Worm (Caenorhabditis elegans) whole organism, L4 larva: ENCODE data around the gene F46B3.1.

Experiments used
- T26A8.4 ChIP-seq: fragments of 200-800 bp; sonication (Bioruptor generic); IDR thresholded peaks from 2 replicates; pipeline ENCODE4 v1.3.6; 2022; ENCODE audit warnings: missing genetic modification characterization, missing compliant biosample characterization
- ZK337.2 ChIP-seq: fragments of 200-800 bp; sonication (Bioruptor generic); IDR thresholded peaks from 2 replicates; pipeline ENCODE4 v1.3.6; 2022; ENCODE audit warnings: missing genetic modification reagents, missing genetic modification characterization, missing compliant biosample characterization
- ama-1 ChIP-seq: fragments of 150-350 bp; optimal IDR thresholded peaks from 2 replicates; lab custom pipeline; 2014; ENCODE audit warnings: inconsistent platforms, mixed read lengths
- ceh-82 ChIP-seq: sonication (generic microtip); optimal IDR thresholded peaks from 2 replicates; lab custom pipeline; 2017; ENCODE audit warnings: missing biosample characterization, missing genetic modification characterization
- gei-8 ChIP-seq: fragments of 200-800 bp; sonication (Bioruptor generic); optimal IDR thresholded peaks from 2 replicates; lab custom pipeline; 2018; ENCODE audit warnings: mild to moderate bottlenecking, missing genetic modification characterization, missing compliant biosample characterization
- hmg-1.1 ChIP-seq: fragments of 200-800 bp; sonication (Bioruptor generic); IDR thresholded peaks from 2 replicates; pipeline ENCODE4 v1.3.6; 2022; ENCODE audit warnings: missing genetic modification reagents, missing genetic modification characterization, missing compliant biosample characterization
- lin-39 ChIP-seq: fragments of 150-350 bp; optimal IDR thresholded peaks from 2 replicates; lab custom pipeline; 2014; ENCODE audit warnings: missing biosample characterization, missing genetic modification reagents, missing genetic modification characterization
- nhr-11 ChIP-seq: fragments of 150-350 bp; optimal IDR thresholded peaks from 2 replicates; lab custom pipeline; 2014; ENCODE audit warnings: missing biosample characterization, missing genetic modification characterization
- nhr-237 ChIP-seq: sonication (generic microtip); optimal IDR thresholded peaks from 2 replicates; lab custom pipeline; 2017; ENCODE audit warnings: missing biosample characterization, missing genetic modification characterization
- nhr-77 ChIP-seq: fragments of 150-350 bp; optimal IDR thresholded peaks from 2 replicates; lab custom pipeline; 2014; ENCODE audit warnings: missing biosample characterization, missing genetic modification characterization
- php-3 ChIP-seq: fragments of 200-800 bp; sonication (Bioruptor generic); IDR thresholded peaks from 2 replicates; pipeline ENCODE4 v1.3.6; 2022; ENCODE audit warnings: missing genetic modification reagents, missing genetic modification characterization, missing compliant biosample characterization

DNA sequence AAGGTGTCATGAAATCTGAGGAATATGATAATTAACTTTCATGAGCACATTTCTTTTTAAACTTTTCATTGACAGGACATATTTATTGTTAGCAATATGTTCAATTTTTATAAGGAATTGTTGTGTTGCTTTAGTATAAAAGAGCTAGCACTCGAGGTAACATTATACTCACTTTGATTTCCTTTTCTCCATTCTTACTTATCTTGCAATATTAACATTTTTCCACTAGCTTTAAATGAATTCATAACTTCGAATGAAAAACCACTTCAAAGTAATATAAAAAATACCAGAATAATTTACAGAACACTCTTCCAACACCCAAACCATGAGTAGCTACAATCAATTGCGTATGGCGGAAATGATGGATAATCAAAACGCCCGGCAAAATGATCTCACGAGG, 23.6 kb downstream of the F46B3.1 start, which contains the start of gene F26F2.5:
- TF ChIP-seq ceh-82 (tag; lab: Kevin White, UChicago) (no peak), nhr-77 (tag; lab: Kevin White, UChicago) (no peak), ama-1 (lab: Kevin White, UChicago) (no peak), nhr-237 (no peak), nhr-11 (no peak), T26A8.4 (GFP tag; lab: Robert Waterston, UW) (no peak), lin-39 (no peak), ZK337.2 (GFP tag; lab: Robert Waterston, UW) (no peak), hmg-1.1 (GFP tag; lab: Robert Waterston, UW) (no peak), gei-8 (GFP tag; lab: Kevin White, UChicago) (no peak), php-3 (GFP tag; lab: Robert Waterston, UW) (no peak)
